Worm (Caenorhabditis elegans): ENCODE measurements around the gene efhd-1.

efhd-1 gene

ce11 chrII:14155259-14156023, 23.2 kb upstream of the efhd-1 start, which contains the start of the genes rpl-43 and xrn-2:
Gene rpl-43 (plus strand): TSS chrII:14155294.
Gene xrn-2 (plus strand): TSS chrII:14155768.
- no peak for TF ChIP-seq hlh-26 (GFP tag; conservative IDR thresholded peaks at IDR 0.05)
- TF ChIP-seq hrde-1 (tag; optimal IDR thresholded peaks at IDR 0.05; ENCODE audit: borderline replicate concordance), result peak; percentile 94
- TF ChIP-seq bed-2 (GFP tag; IDR thresholded peaks at IDR 0.05), result no peak
- TF ChIP-seq cebp-1 (GFP tag; IDR thresholded peaks at IDR 0.05), result 0 out of 2 replicates have a peak, but pooled peaks have one; percentile 41
- peak; percentile 28 for TF ChIP-seq cebp-1 (tag; optimal IDR thresholded peaks at IDR 0.05)
- no peak for TF ChIP-seq ztf-6 (GFP tag; IDR thresholded peaks at IDR 0.05)
- TF ChIP-seq F22D6.2 (tag; optimal IDR thresholded peaks at IDR 0.05), result no peak
- TF ChIP-seq die-1 (tag; optimal IDR thresholded peaks at IDR 0.05), result peak; percentile 56
- peak; percentile 52 for TF ChIP-seq snpc-1.3 (tag; optimal IDR thresholded peaks at IDR 0.05; ENCODE audit: insufficient read depth)
- TF ChIP-seq lin-54 (GFP tag; optimal IDR thresholded peaks at IDR 0.05), result peak; percentile 77
- peak; percentile 58 for TF ChIP-seq lsl-1 (GFP tag; optimal IDR thresholded peaks at IDR 0.05)
- peak; percentile 84 for TF ChIP-seq unc-130 (GFP tag; optimal IDR thresholded peaks at IDR 0.05)
- TF ChIP-seq him-1 (tag; optimal IDR thresholded peaks at IDR 0.05), result peak; percentile 37
- TF ChIP-seq lin-26 (GFP tag; IDR thresholded peaks at IDR 0.05), result peak; percentile 77; the same call in 1 of the 2 replicates
- no peak for TF ChIP-seq ztf-22 (GFP tag; optimal IDR thresholded peaks at IDR 0.05)
- TF ChIP-seq ztf-28 (GFP tag; IDR thresholded peaks at IDR 0.05), result no peak
- peak; percentile 72 for TF ChIP-seq atf-7 (tag; optimal IDR thresholded peaks at IDR 0.05)
- TF ChIP-seq nfya-2 (GFP tag; IDR thresholded peaks at IDR 0.05), result peak; percentile 86; the same call in 1 of the 2 replicates
- peak; percentile 79 for TF ChIP-seq fkh-3 (tag; optimal IDR thresholded peaks at IDR 0.05)
- peak; percentile 67 for TF ChIP-seq egrh-3 (GFP tag; IDR thresholded peaks at IDR 0.05)
- TF ChIP-seq pbrm-1 (GFP tag; IDR thresholded peaks at IDR 0.05), result peak; percentile 60
- TF ChIP-seq F37B4.10 (GFP tag; IDR thresholded peaks at IDR 0.05), result 0 out of 2 replicates have a peak, but pooled peaks have one; percentile 84
- 0 out of 2 replicates have a peak, but pooled peaks have one; percentile 76 for TF ChIP-seq nhr-120 (GFP tag; IDR thresholded peaks at IDR 0.05)
- peak; percentile 71 for TF ChIP-seq T26A5.8 (tag; optimal IDR thresholded peaks at IDR 0.05)
- peak; percentile 69 for TF ChIP-seq F10E7.11 (tag; optimal IDR thresholded peaks at IDR 0.05)
- TF ChIP-seq Y79H2A.3 (GFP tag; conservative IDR thresholded peaks at IDR 0.05), result peak; percentile 83; the same call in 1 of the 2 replicates
- peak; percentile 83; the same call in 1 of the 2 replicates for TF ChIP-seq aptf-3 (GFP tag; IDR thresholded peaks at IDR 0.05)
- TF ChIP-seq mcd-1 (GFP tag; IDR thresholded peaks at IDR 0.05), result peak; percentile 75
- TF ChIP-seq snpc-1.1 (tag; optimal IDR thresholded peaks at IDR 0.05; ENCODE audit: insufficient read depth), result peak; percentile 77
- peak; percentile 87 for TF ChIP-seq F49E8.2 (tag; optimal IDR thresholded peaks at IDR 0.05; ENCODE audit: insufficient read depth)
- no peak for TF ChIP-seq nhr-90 (tag; optimal IDR thresholded peaks at IDR 0.05)
- peak; percentile 30 for TF ChIP-seq madf-8 (GFP tag; conservative IDR thresholded peaks at IDR 0.05)
- TF ChIP-seq D2030.7 (GFP tag; IDR thresholded peaks at IDR 0.05), result peak; percentile 64; the same call in 1 of the 2 replicates
- TF ChIP-seq ztf-18 (tag; optimal IDR thresholded peaks at IDR 0.05), result peak; percentile 36
- peak; percentile 87 for TF ChIP-seq attf-6 (GFP tag; IDR thresholded peaks at IDR 0.05)
- no peak for TF ChIP-seq ama-1 (optimal IDR thresholded peaks at IDR 0.05)
- peak in 1 of 2 experiments; percentile 62 for TF ChIP-seq ama-1 (GFP tag; optimal IDR thresholded peaks at IDR 0.05)
- peak; percentile 87 for TF ChIP-seq madf-6 (GFP tag; IDR thresholded peaks at IDR 0.05)
- TF ChIP-seq gei-17 (GFP tag; optimal IDR thresholded peaks at IDR 0.05), result peak; percentile 13
- TF ChIP-seq hsf-1 (GFP tag; IDR thresholded peaks at IDR 0.05), result peak; percentile 87
- peak; percentile 58 for TF ChIP-seq tbp1 (GFP tag; optimal IDR thresholded peaks at IDR 0.05)
- peak; percentile 76 for TF ChIP-seq hmg-20 (GFP tag; IDR thresholded peaks at IDR 0.05)
- TF ChIP-seq ceh-100 (GFP tag; IDR thresholded peaks at IDR 0.05), result peak; percentile 72
- peak; percentile 69 for TF ChIP-seq F52B5.7 (tag; optimal IDR thresholded peaks at IDR 0.05)
- TF ChIP-seq mel-28 (tag; optimal IDR thresholded peaks at IDR 0.05; ENCODE audit: borderline replicate concordance), result no peak
- TF ChIP-seq hmg-1.2 (GFP tag; IDR thresholded peaks at IDR 0.05), result peak; percentile 39
- no peak for TF ChIP-seq B0035.1 (tag; optimal IDR thresholded peaks at IDR 0.05)

All from whole organism, young adult.